Worm (Caenorhabditis elegans): ENCODE data around the gene C25A8.2.

C25A8.2 gene

DNA sequence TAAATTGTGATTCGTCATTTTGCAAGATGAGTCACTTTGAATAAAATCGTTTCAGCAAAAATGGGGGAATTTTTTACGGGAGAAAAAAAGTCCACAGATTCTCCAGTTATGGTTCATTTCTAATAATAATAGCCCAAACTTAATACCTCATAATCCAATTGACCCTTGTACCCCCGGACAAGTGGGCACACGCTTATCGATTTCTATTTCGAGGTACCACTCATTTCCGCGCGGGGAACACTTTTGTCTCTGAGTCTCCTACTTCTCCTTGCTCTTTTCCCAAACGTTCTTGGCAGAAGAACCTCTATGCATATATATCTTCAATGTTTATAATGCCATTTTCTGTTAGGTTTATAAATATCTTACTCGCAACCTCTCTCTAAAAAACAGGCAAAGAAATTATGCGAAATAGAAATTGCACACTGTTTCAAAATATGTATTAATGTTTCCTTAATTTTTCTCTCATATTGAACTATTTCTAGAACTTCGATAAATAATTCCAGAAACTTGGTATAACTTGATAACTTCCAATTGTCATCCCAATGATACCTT, 7.6 kb downstream of the C25A8.2 start, which contains the start of gene gldi-4:
gldi-4 (plus strand) TSS at position 502 of the 552 bp plus-strand sequence.
- no peak for TF ChIP-seq zag-1 (tag; optimal IDR thresholded peaks at IDR 0.05)
- no peak for TF ChIP-seq unc-55 (GFP tag; optimal IDR thresholded peaks at IDR 0.05)
- TF ChIP-seq nhr-11 (tag; optimal IDR thresholded peaks at IDR 0.05), result no peak
- TF ChIP-seq ztf-4 (tag; optimal IDR thresholded peaks at IDR 0.05), result no peak
- TF ChIP-seq ztf-1 (GFP tag; conservative IDR thresholded peaks at IDR 0.05), result no peak
- TF ChIP-seq nhr-25 (tag; optimal IDR thresholded peaks at IDR 0.05), result no peak
- no peak for TF ChIP-seq nhr-21 (tag; optimal IDR thresholded peaks at IDR 0.05)

DNA sequence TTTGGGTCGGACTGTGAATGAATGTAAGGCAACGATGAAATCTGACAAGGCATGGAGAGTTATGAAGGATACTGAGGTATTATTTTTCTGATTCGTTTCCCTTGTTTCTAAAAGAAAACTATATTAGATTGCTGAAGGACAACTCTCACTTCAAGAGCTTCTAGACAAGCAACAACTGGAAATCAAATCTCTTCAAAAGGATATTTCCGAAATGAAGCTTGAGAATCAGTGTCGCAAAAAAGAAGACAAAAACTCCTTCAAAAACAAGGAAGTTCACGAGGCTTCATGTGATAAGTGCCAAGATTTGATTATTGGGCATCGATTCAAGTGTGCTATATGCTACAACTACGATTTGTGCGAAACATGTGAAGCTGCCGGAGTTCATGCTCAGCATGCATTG, 9.0 kb downstream of the C25A8.2 start:
- TF ChIP-seq ztf-4 (tag; optimal IDR thresholded peaks at IDR 0.05) (no peak), lin-13 (GFP tag; optimal IDR thresholded peaks at IDR 0.05) (no peak), C34F6.9 (tag; optimal IDR thresholded peaks at IDR 0.05) (no peak), fos-1 (tag; optimal IDR thresholded peaks at IDR 0.05) (no peak), sma-3 (GFP tag; optimal IDR thresholded peaks at IDR 0.05) (no peak), ztf-1 (GFP tag; conservative IDR thresholded peaks at IDR 0.05) (no peak), nhr-6 (tag; optimal IDR thresholded peaks at IDR 0.05) (no peak), lsy-2 (tag; optimal IDR thresholded peaks at IDR 0.05) (no peak), ama-1 (optimal IDR thresholded peaks at IDR 0.05) (no peak), ztf-11 (tag; optimal IDR thresholded peaks at IDR 0.05) (no peak), Y55F3AM.14 (GFP tag; optimal IDR thresholded peaks at IDR 0.05) (no peak)

DNA sequence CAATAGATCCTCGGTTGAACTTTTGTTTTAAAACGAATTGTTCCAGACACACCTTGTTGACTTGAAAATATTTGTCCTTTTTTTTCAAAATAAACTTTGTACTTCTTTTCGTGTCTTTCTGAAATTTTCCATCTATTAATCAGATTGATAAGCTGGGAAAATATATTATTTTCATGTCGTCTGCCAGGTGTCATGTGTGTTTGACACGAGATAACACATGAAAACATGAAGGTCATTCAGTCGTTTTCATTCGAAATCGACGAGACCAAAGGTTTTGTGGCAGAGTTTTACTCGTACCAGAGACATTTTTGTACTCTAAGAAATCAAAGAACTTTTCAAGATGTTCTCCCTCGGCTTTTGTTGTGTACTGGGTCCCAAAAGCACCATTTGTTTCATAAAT, 11.0 kb downstream of the C25A8.2 start:
- TF ChIP-seq skn-1 (tag; optimal IDR thresholded peaks at IDR 0.05) (no peak), fos-1 (tag; optimal IDR thresholded peaks at IDR 0.05) (peak; percentile 24), crh-2 (tag; optimal IDR thresholded peaks at IDR 0.05) (peak; percentile 50), lin-13 (GFP tag; optimal IDR thresholded peaks at IDR 0.05) (no peak), lin-11 (tag; optimal IDR thresholded peaks at IDR 0.05) (no peak), gmeb-1 (tag; optimal IDR thresholded peaks at IDR 0.05) (peak; percentile 27), nhr-6 (tag; optimal IDR thresholded peaks at IDR 0.05) (no peak), snpc-4 (tag; optimal IDR thresholded peaks at IDR 0.05) (no peak), sma-3 (GFP tag; optimal IDR thresholded peaks at IDR 0.05) (peak; percentile 41), nhr-129 (tag; optimal IDR thresholded peaks at IDR 0.05) (peak; percentile 45), blmp-1 (tag; optimal IDR thresholded peaks at IDR 0.05; ENCODE audit: insufficient read depth) (no peak), F13H6.1 (tag; optimal IDR thresholded peaks at IDR 0.05) (peak; percentile 25), lsy-2 (tag; optimal IDR thresholded peaks at IDR 0.05) (peak in 1 of 2 experiments; percentile 29), C34F6.9 (tag; optimal IDR thresholded peaks at IDR 0.05) (peak; percentile 25), mdl-1 (tag; optimal IDR thresholded peaks at IDR 0.05) (peak in 1 of 2 experiments; percentile 22), nhr-25 (tag; optimal IDR thresholded peaks at IDR 0.05) (peak; percentile 53), sma-9 (GFP tag; optimal IDR thresholded peaks at IDR 0.05) (peak; percentile 64), sma-9 (tag; optimal IDR thresholded peaks at IDR 0.05) (no peak)

DNA sequence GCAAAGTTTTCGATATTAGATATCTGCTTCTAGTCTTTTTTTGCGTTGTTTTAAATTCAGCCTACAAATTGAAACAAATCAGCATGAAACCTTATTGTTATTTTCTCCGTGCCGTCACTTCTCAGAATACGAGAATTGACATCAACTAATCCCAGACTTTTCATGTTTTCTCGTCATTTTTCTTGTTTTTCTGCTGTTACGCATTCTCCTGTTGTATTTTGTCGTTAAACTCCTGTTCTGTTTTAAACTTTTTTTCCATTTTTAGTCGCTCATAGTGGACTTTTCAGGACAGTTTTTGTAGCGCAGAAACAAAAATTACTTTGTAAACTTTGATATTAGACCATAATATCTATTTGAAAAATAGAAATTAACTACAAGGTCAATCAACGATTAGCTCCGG, 12.6 kb downstream of the C25A8.2 start:
- TF ChIP-seq ceh-82 (tag; optimal IDR thresholded peaks at IDR 0.05), result no peak
- no peak for TF ChIP-seq nhr-10 (tag; optimal IDR thresholded peaks at IDR 0.05)
- no peak for TF ChIP-seq ceh-16 (tag; optimal IDR thresholded peaks at IDR 0.05)
- TF ChIP-seq nhr-21 (tag; optimal IDR thresholded peaks at IDR 0.05), result no peak
- no peak for TF ChIP-seq blmp-1 (tag; optimal IDR thresholded peaks at IDR 0.05; ENCODE audit: insufficient read depth)
- no peak for TF ChIP-seq R02D3.7 (tag; optimal IDR thresholded peaks at IDR 0.05)
- no peak for TF ChIP-seq Y55F3AM.14 (GFP tag; optimal IDR thresholded peaks at IDR 0.05)
- no peak for TF ChIP-seq ama-1 (optimal IDR thresholded peaks at IDR 0.05)
- no peak for TF ChIP-seq lsy-2 (tag; optimal IDR thresholded peaks at IDR 0.05)
- TF ChIP-seq snpc-4 (tag; optimal IDR thresholded peaks at IDR 0.05), result no peak
- no peak for TF ChIP-seq sma-9 (GFP tag; optimal IDR thresholded peaks at IDR 0.05)
- TF ChIP-seq sma-9 (tag; optimal IDR thresholded peaks at IDR 0.05), result no peak
- no peak for TF ChIP-seq gmeb-1 (tag; optimal IDR thresholded peaks at IDR 0.05)
- no peak for TF ChIP-seq mbf-1 (tag; optimal IDR thresholded peaks at IDR 0.05)
- no peak for TF ChIP-seq nhr-77 (tag; optimal IDR thresholded peaks at IDR 0.05)
- no peak for TF ChIP-seq mab-5 (tag; optimal IDR thresholded peaks at IDR 0.05)
- no peak for TF ChIP-seq nhr-129 (tag; optimal IDR thresholded peaks at IDR 0.05)
- TF ChIP-seq nhr-11 (tag; optimal IDR thresholded peaks at IDR 0.05), result no peak
- no peak for TF ChIP-seq crh-2 (tag; optimal IDR thresholded peaks at IDR 0.05)
- no peak for TF ChIP-seq fos-1 (tag; optimal IDR thresholded peaks at IDR 0.05)

DNA sequence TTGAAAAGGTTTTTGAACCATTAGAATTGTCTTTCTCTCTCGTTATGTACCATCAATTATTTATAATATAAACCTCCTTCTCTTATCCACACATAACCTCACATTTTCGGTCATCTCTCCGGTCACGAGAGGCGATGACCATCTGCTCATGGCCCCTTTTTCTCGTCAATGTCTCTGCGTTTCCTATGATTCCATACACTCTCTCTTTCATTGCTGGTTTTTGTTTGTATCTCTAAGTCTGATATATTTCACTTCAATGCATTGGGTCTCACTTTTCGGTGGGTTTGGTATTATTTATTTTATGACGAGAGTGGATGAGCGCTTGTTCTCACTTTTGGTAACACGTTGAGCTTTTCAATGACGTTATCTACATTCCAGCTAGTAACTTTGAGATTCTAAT, 13.4 kb downstream of the C25A8.2 start:
- TF ChIP-seq crh-2 (tag; optimal IDR thresholded peaks at IDR 0.05), result peak; percentile 65
- TF ChIP-seq skn-1 (tag; optimal IDR thresholded peaks at IDR 0.05), result no peak
- peak; percentile 58 for TF ChIP-seq unc-55 (GFP tag; optimal IDR thresholded peaks at IDR 0.05)
- peak; percentile 70 for TF ChIP-seq egl-27 (tag; optimal IDR thresholded peaks at IDR 0.05)
- no peak for TF ChIP-seq ztf-11 (tag; optimal IDR thresholded peaks at IDR 0.05)
- no peak for TF ChIP-seq ama-1 (optimal IDR thresholded peaks at IDR 0.05)
- TF ChIP-seq mdl-1 (tag; optimal IDR thresholded peaks at IDR 0.05), result peak; percentile 26 to 37
- TF ChIP-seq fos-1 (tag; optimal IDR thresholded peaks at IDR 0.05), result peak; percentile 70
- TF ChIP-seq ztf-1 (GFP tag; conservative IDR thresholded peaks at IDR 0.05), result no peak
- no peak for TF ChIP-seq dmd-4 (tag; optimal IDR thresholded peaks at IDR 0.05)
- TF ChIP-seq nhr-129 (tag; optimal IDR thresholded peaks at IDR 0.05), result peak; percentile 87
- TF ChIP-seq unc-39 (tag; optimal IDR thresholded peaks at IDR 0.05), result no peak
- TF ChIP-seq nhr-11 (tag; optimal IDR thresholded peaks at IDR 0.05), result no peak
- TF ChIP-seq lsy-2 (tag; optimal IDR thresholded peaks at IDR 0.05), result peak in 1 of 2 experiments; percentile 81
- no peak for TF ChIP-seq ZK546.5 (tag; optimal IDR thresholded peaks at IDR 0.05)
- TF ChIP-seq ceh-82 (tag; optimal IDR thresholded peaks at IDR 0.05), result no peak
- peak; percentile 8 for TF ChIP-seq snpc-4 (tag; optimal IDR thresholded peaks at IDR 0.05)
- TF ChIP-seq aly-2 (tag; optimal IDR thresholded peaks at IDR 0.05), result no peak
- TF ChIP-seq zag-1 (tag; optimal IDR thresholded peaks at IDR 0.05), result no peak
- no peak for TF ChIP-seq R02D3.7 (tag; optimal IDR thresholded peaks at IDR 0.05)
- peak; percentile 45 for TF ChIP-seq nhr-21 (tag; optimal IDR thresholded peaks at IDR 0.05)
- TF ChIP-seq lin-13 (GFP tag; optimal IDR thresholded peaks at IDR 0.05), result no peak
- peak; percentile 39 for TF ChIP-seq nhr-6 (tag; optimal IDR thresholded peaks at IDR 0.05)
- peak; percentile 51 for TF ChIP-seq sma-3 (GFP tag; optimal IDR thresholded peaks at IDR 0.05)
- no peak for TF ChIP-seq lin-11 (tag; optimal IDR thresholded peaks at IDR 0.05)
- peak; percentile 41 for TF ChIP-seq lin-39 (tag; optimal IDR thresholded peaks at IDR 0.05)
- peak; percentile 86 for TF ChIP-seq F13H6.1 (tag; optimal IDR thresholded peaks at IDR 0.05)

Data from whole organism, L2 larva.